Worm (Caenorhabditis elegans) whole organism, L3 larva: Measurements from ENCODE around the gene Y57A10B.6.

ENCODE experiments used
- aly-2 ChIP-seq: fragments of 150-350 bp; optimal IDR thresholded peaks from 2 replicates; lab custom pipeline; 2014; ENCODE audit warnings: missing biosample characterization, missing genetic modification characterization
- jun-1 ChIP-seq: fragments of 150-350 bp; optimal IDR thresholded peaks from 2 replicates; lab custom pipeline; 2014; ENCODE audit warnings: missing biosample characterization, missing genetic modification reagents, missing genetic modification characterization
- mdl-1 ChIP-seq: fragments of 150-350 bp; optimal IDR thresholded peaks from 2 replicates; lab custom pipeline; 2014; ENCODE audit warnings: missing biosample characterization, missing genetic modification characterization
- nhr-12 ChIP-seq: fragments of 150-350 bp; optimal IDR thresholded peaks from 2 replicates; lab custom pipeline; 2014; ENCODE audit warnings: missing biosample characterization, missing genetic modification characterization
- nhr-25 ChIP-seq: sonication (generic microtip); optimal IDR thresholded peaks from 2 replicates; lab custom pipeline; 2017; ENCODE audit warnings: missing biosample characterization, missing genetic modification characterization
- nhr-28 ChIP-seq: fragments of 150-350 bp; optimal IDR thresholded peaks from 2 replicates; lab custom pipeline; 2014; ENCODE audit warnings: missing biosample characterization, missing genetic modification characterization
- nhr-67 ChIP-seq: fragments of 150-350 bp; optimal IDR thresholded peaks from 2 replicates; lab custom pipeline; 2014; ENCODE audit warnings: missing biosample characterization, missing genetic modification characterization
- skn-1 ChIP-seq: fragments of 150-350 bp; optimal IDR thresholded peaks from 2 replicates; lab custom pipeline; 2014; ENCODE audit warnings: missing biosample characterization, missing genetic modification characterization
- tbx-2 ChIP-seq: sonication (generic microtip); optimal IDR thresholded peaks from 2 replicates; lab custom pipeline; 2016; ENCODE audit warnings: mild to moderate bottlenecking, missing genetic modification characterization, missing compliant biosample characterization

DNA sequence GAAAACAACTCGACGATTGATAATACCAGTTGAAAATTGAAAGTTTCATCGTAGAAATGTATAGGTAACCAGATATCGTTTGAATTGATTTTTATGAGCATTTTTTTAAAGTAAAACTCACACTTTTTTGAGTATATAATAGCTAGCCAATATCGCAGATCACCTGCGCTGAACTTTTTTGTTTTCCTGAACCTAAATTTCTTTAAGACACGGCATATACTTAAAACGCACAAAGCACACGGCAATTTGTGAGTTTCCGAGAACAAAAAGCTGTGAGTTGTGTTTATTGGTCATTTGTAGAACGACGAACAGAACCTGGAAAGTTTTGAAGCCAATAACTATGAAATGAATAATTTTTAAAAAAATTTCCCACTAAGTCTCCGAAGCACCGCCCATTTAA, 11.9 kb downstream of the Y57A10B.6 start, which contains the start of gene sre-29:
- TF ChIP-seq mdl-1 (no peak), nhr-12 (no peak), nhr-25 (tag; lab: Kevin White, UChicago) (no peak), aly-2 (tag; lab: Kevin White, UChicago) (no peak), jun-1 (tag; lab: Kevin White, UChicago) (no peak), nhr-28 (tag; lab: Kevin White, UChicago) (no peak), nhr-67 (tag; lab: Kevin White, UChicago) (no peak), skn-1 (tag; lab: Kevin White, UChicago) (no peak), tbx-2 (no peak)
